Fruit fly (Drosophila melanogaster) whole organism, wandering third instar larva: ENCODE results near the gene RpL8.

Experiments
- HLH106 ChIP-seq: fragments of 200-800 bp; optimal IDR thresholded peaks from 3 replicates; lab custom pipeline; 2019; ENCODE audit warnings: missing biosample characterization, mild to moderate bottlenecking, missing genetic modification characterization, moderate library complexity
- Mio ChIP-seq: sonication (Bioruptor generic); optimal IDR thresholded peaks from 2 replicates; lab custom pipeline; 2016; ENCODE audit warnings: missing biosample characterization, missing genetic modification characterization
- Sp1 ChIP-seq: fragments of 200-800 bp; sonication (Bioruptor generic); optimal IDR thresholded peaks from 3 replicates; lab custom pipeline; 2019; ENCODE audit warnings: missing biosample characterization, mild to moderate bottlenecking, missing genetic modification characterization, moderate library complexity
- h ChIP-seq: fragments of 200-800 bp; sonication (Bioruptor generic); optimal IDR thresholded peaks from 3 replicates; lab custom pipeline; 2016; ENCODE audit warnings: missing biosample characterization, mild to moderate bottlenecking, missing genetic modification characterization
- lola ChIP-seq: fragments of >200 bp; optimal IDR thresholded peaks from 2 replicates; lab custom pipeline; 2017; ENCODE audit warnings: missing biosample characterization, missing genetic modification characterization
- sage ChIP-seq: fragments of 200-800 bp; sonication (Bioruptor generic); optimal IDR thresholded peaks from 2 replicates; lab custom pipeline; 2016; ENCODE audit warnings: missing biosample characterization, mild to moderate bottlenecking, missing genetic modification characterization
- usp ChIP-seq: fragments of >200 bp; optimal IDR thresholded peaks from 2 replicates; lab custom pipeline; 2017; ENCODE audit warnings: missing biosample characterization, missing genetic modification characterization
- woc ChIP-seq: sonication (Bioruptor generic); optimal IDR thresholded peaks from 2 replicates; lab custom pipeline; 2016; ENCODE audit warnings: missing biosample characterization, mild to moderate bottlenecking, missing genetic modification characterization

DNA sequence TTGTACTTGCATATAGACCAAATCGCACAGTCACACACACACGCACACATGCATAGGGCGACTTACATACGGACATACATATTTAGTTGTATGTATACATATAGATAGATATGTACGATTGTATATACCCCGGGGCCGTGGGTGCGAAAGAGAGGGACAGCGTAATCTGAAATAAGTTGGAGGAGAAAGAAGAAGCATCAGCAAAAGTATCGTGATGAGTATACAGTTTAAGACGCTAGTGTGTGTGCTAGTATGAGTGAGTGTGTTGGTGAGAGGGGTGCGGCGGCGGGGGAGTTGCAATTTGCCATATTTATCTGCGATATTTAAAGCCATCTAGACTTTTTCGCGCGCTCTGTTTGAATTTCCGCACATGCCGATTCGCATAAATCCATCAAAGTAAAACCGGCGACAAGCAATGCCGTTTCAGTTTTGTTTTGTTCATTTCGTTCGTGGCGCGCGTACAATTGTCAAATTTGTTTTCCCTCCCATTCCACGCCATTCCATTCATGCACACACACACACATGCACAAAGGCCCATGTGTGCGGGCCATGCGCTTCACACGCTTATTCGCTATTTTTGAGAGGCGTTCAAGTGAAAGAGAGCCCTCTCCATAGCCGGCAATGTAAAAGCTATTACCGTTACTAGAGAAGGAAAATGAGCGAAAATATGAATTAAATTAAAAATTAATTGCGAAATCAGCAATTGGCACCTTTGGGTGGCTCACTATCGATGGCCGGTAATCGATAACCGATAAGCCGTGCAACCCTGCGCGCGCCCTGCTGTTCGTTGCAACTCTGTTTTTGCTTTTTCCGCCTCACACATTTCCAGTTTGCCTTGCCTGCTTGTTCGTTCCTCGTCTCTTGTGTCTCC lies 47.9 kb downstream of the RpL8 start:
- TF ChIP-seq lola (no peak), sage (GFP tag; lab: Kevin White, UChicago) (peak; percentile 35), woc (GFP tag; lab: Kevin White, UChicago) (peak; percentile 44), HLH106 (tag; lab: Kevin White, UChicago) (peak; percentile 72), usp (GFP tag; lab: Kevin White, UChicago) (no peak), h (GFP tag; lab: Kevin White, UChicago) (peak; percentile 88), Mio (GFP tag; lab: Kevin White, UChicago) (peak; percentile 16), Sp1 (GFP tag; lab: Kevin White, UChicago) (peak; percentile 85)
